Worm (Caenorhabditis elegans) whole organism, young adult: ENCODE data around the gene egl-46.
"Not testable (repeated sequence)": the region's sequence is repeated elsewhere in the genome, so short reads cannot be mapped to it uniquely, and the experiment has no call there.

ENCODE experiments used
- B0019.2 ChIP-seq: fragments of 200-800 bp; sonication (Bioruptor generic); conservative IDR thresholded peaks from 2 replicates; pipeline ENCODE4 v1.3.6; 2022; ENCODE audit warnings: missing genetic modification reagents, missing genetic modification characterization, missing compliant biosample characterization
- ekl-4 ChIP-seq: fragments of 200-800 bp; sonication (Bioruptor generic); IDR thresholded peaks from 2 replicates; pipeline ENCODE4 v1.3.6; 2022; ENCODE audit warnings: missing genetic modification reagents, missing genetic modification characterization, missing compliant biosample characterization
- lin-26 ChIP-seq: fragments of 200-800 bp; sonication (Bioruptor generic); IDR thresholded peaks from 2 replicates; pipeline ENCODE4 v1.3.6; 2022; ENCODE audit warnings: missing genetic modification reagents, missing genetic modification characterization, missing compliant biosample characterization
- mcd-1 ChIP-seq: fragments of 200-800 bp; sonication (Bioruptor generic); IDR thresholded peaks from 2 replicates; pipeline ENCODE4 v1.3.6; 2022; ENCODE audit warnings: missing genetic modification reagents, missing genetic modification characterization, missing compliant biosample characterization

ce11 chrV:6714858-6715257, 33.5 kb upstream of the egl-46 start:
- TF ChIP-seq mcd-1 (GFP tag; lab: Robert Waterston, UW); lin-26 (GFP tag; lab: Robert Waterston, UW); B0019.2; ekl-4 (GFP tag; lab: Robert Waterston, UW): not testable (repeated sequence)
